Fruit fly (Drosophila melanogaster) Kc167 (cell line): ENCODE results near the gene CG12481.

Source experiments
- Myc ChIP-seq: fragments of >200 bp; optimal IDR thresholded peaks from 2 replicates; lab custom pipeline; 2017; ENCODE audit warnings: missing external identifiers
- Sin3A ChIP-seq: fragments of >200 bp; optimal IDR thresholded peaks from 2 replicates; lab custom pipeline; 2018; ENCODE audit warnings: missing external identifiers
- h ChIP-seq: fragments of >200 bp; optimal IDR thresholded peaks from 3 replicates; lab custom pipeline; 2018; ENCODE audit warnings: missing external identifiers
- insv ChIP-seq: fragments of >200 bp; optimal IDR thresholded peaks from 3 replicates; lab custom pipeline; 2018; ENCODE audit warnings: missing external identifiers
- psq ChIP-seq: fragments of >200 bp; optimal IDR thresholded peaks from 2 replicates; lab custom pipeline; 2017; ENCODE audit warnings: missing external identifiers
- ttk ChIP-seq: sonication (Bioruptor generic); optimal IDR thresholded peaks from 2 replicates; lab custom pipeline; 2017; ENCODE audit warnings: missing external identifiers

The CG12481 gene

dm6 chrX:14189216-14189615 lies 2.2 kb downstream of the CG12481 start, which contains the start of gene CG11585:
Gene CG11585 (plus strand): TSS chrX:14189516.
- TF ChIP-seq Sin3A (lab: Kevin White, UChicago) (no peak), psq (lab: Kevin White, UChicago) (no peak), insv (lab: Kevin White, UChicago) (no peak), ttk (lab: Kevin White, UChicago) (no peak), h (lab: Kevin White, UChicago) (no peak), Myc (lab: Kevin White, UChicago) (no peak)

- TF ChIP-seq Myc (lab: Kevin White, UChicago), result no peak
- no peak for TF ChIP-seq insv (lab: Kevin White, UChicago)
- no peak for TF ChIP-seq ttk (lab: Kevin White, UChicago)
- TF ChIP-seq psq (lab: Kevin White, UChicago), result no peak
- TF ChIP-seq Sin3A (lab: Kevin White, UChicago), result no peak
These were observed 4.9 kb downstream of the CG12481 start, which contains the start of gene CG13403 for dm6 chrX:14191918-14192317. Gene CG13403 (minus strand): TSS chrX:14192018.

- no peak for TF ChIP-seq insv (lab: Kevin White, UChicago)
- TF ChIP-seq Sin3A (lab: Kevin White, UChicago), result no peak
- no peak for TF ChIP-seq psq (lab: Kevin White, UChicago)
- no peak for TF ChIP-seq h (lab: Kevin White, UChicago)
- no peak for TF ChIP-seq Myc (lab: Kevin White, UChicago)
- no peak for TF ChIP-seq ttk (lab: Kevin White, UChicago)
These were observed 6.0 kb downstream of the CG12481 start, which contains the start of gene yl for dm6 chrX:14193013-14193412. Gene yl (plus strand): TSS chrX:14193214.

- TF ChIP-seq h (lab: Kevin White, UChicago), result no peak
- TF ChIP-seq psq (lab: Kevin White, UChicago), result no peak
- no peak for TF ChIP-seq insv (lab: Kevin White, UChicago)
- no peak for TF ChIP-seq Myc (lab: Kevin White, UChicago)
- TF ChIP-seq ttk (lab: Kevin White, UChicago), result no peak
- TF ChIP-seq Sin3A (lab: Kevin White, UChicago), result no peak
These were observed 13.0 kb downstream of the CG12481 start, which contains the start of gene CG11590 for dm6 chrX:14199967-14200531. Gene CG11590 (plus strand): TSS chrX:14200178.

dm6 chrX:14201178-14201577 lies 14.1 kb downstream of the CG12481 start, which contains the start of gene Prp16:
Gene Prp16 (plus strand): TSS chrX:14201362.
- no peak for TF ChIP-seq ttk (lab: Kevin White, UChicago)

dm6 chrX:14208426-14209208 lies 21.6 kb downstream of the CG12481 start:
- TF ChIP-seq Myc (lab: Kevin White, UChicago) (no peak), psq (lab: Kevin White, UChicago) (no peak), ttk (lab: Kevin White, UChicago) (no peak), h (lab: Kevin White, UChicago) (no peak), insv (lab: Kevin White, UChicago) (no peak), Sin3A (lab: Kevin White, UChicago) (no peak)

dm6 chrX:14209209-14209781 lies 22.2 kb downstream of the CG12481 start:
- TF ChIP-seq ttk (lab: Kevin White, UChicago) (no peak), psq (lab: Kevin White, UChicago) (no peak), Myc (lab: Kevin White, UChicago) (no peak), h (lab: Kevin White, UChicago) (no peak), insv (lab: Kevin White, UChicago) (no peak)

- TF ChIP-seq h (lab: Kevin White, UChicago), result no peak
- no peak for TF ChIP-seq Myc (lab: Kevin White, UChicago)
- TF ChIP-seq insv (lab: Kevin White, UChicago), result no peak
- TF ChIP-seq psq (lab: Kevin White, UChicago), result no peak
- TF ChIP-seq Sin3A (lab: Kevin White, UChicago), result no peak
- no peak for TF ChIP-seq ttk (lab: Kevin White, UChicago)
These were observed 24.3 kb downstream of the CG12481 start for dm6 chrX:14211250-14211944.

dm6 chrX:14212147-14212792 lies 25.2 kb downstream of the CG12481 start:
- TF ChIP-seq psq (lab: Kevin White, UChicago), result no peak
- TF ChIP-seq Myc (lab: Kevin White, UChicago), result no peak
- no peak for TF ChIP-seq insv (lab: Kevin White, UChicago)
- TF ChIP-seq h (lab: Kevin White, UChicago), result no peak
- TF ChIP-seq Sin3A (lab: Kevin White, UChicago), result no peak
- TF ChIP-seq ttk (lab: Kevin White, UChicago), result no peak

- TF ChIP-seq insv (lab: Kevin White, UChicago) (no peak), Myc (lab: Kevin White, UChicago) (no peak)
These were observed 26.6 kb downstream of the CG12481 start for dm6 chrX:14213509-14214154.
